Fruit fly (Drosophila melanogaster) whole organism: ENCODE measurements around the gene CG4653.

Source experiments
- CG8478 ChIP-seq: fragments of >200 bp; optimal IDR thresholded peaks from 2 replicates; lab custom pipeline; 2018; ENCODE audit warnings: inconsistent platforms
- Dll ChIP-seq: fragments of >200 bp; optimal IDR thresholded peaks from 2 replicates; lab custom pipeline; 2017
- pan ChIP-seq: fragments of >200 bp; optimal IDR thresholded peaks from 2 replicates; lab custom pipeline; 2017
- psq ChIP-seq: fragments of >200 bp; optimal IDR thresholded peaks from 2 replicates; lab custom pipeline; 2017

DNA sequence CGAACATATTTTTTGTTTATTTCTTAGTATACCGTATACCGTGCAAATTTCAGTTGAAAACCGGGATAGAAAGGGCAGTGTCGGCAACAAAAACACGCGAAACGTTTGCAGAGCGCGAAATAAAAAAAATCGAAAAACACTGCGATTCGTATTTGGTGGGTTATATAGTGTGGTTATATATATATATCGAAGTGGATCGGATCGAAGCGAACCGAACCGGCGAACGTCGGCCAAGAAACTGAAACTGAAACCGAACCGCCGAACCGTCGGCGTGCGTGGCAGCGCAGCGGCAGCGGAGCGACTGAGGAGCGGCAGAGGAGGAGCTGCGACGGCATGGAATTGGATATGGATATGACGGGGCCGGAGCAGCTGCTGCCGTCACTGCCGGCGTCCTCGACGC is 17.3 kb downstream of the CG4653 start, which contains the start of the genes CG32572 and CG34325:
- TF ChIP-seq Dll (no peak), pan (lab: Kevin White, UChicago) (no peak), psq (lab: Kevin White, UChicago) (no peak), CG8478 (lab: Kevin White, UChicago) (no peak)
